Fruit fly (Drosophila melanogaster) whole organism, embryonic: ENCODE measurements around the gene geko.
A peak's percentile ranks its signal among the peaks of the same experiment; 100 is the strongest.

Experiments used
- Asciz ChIP-seq: fragments of 200-800 bp; sonication (Bioruptor generic); optimal IDR thresholded peaks from 2 replicates; lab custom pipeline; 2017; ENCODE audit warnings: missing biosample characterization, mild to moderate bottlenecking, missing genetic modification characterization, missing genetic modification reagents
- Awh ChIP-seq: fragments of 200-800 bp; sonication (Bioruptor generic); IDR thresholded peaks from 2 replicates; pipeline ENCODE4, ENCODE4 v1.3.6; 2022; ENCODE audit warnings: missing biosample characterization, missing genetic modification characterization
- CG11560 ChIP-seq: fragments of 200-800 bp; sonication (Bioruptor generic); IDR thresholded peaks from 3 replicates; pipeline ENCODE4 v1.3.6; 2022; ENCODE audit warnings: missing biosample characterization, missing genetic modification characterization
- CG12104 ChIP-seq: fragments of 200-800 bp; sonication (Bioruptor generic); optimal IDR thresholded peaks from 3 replicates; lab custom pipeline; 2016; ENCODE audit warnings: missing biosample characterization, missing genetic modification characterization
- CG12744 ChIP-seq: fragments of 200-800 bp; sonication (Bioruptor generic); optimal IDR thresholded peaks from 2 replicates; lab custom pipeline; 2016; ENCODE audit warnings: missing biosample characterization, missing genetic modification characterization
- CG13123 ChIP-seq: fragments of 200-800 bp; sonication (Bioruptor generic); optimal IDR thresholded peaks from 2 replicates; lab custom pipeline; 2016; ENCODE audit warnings: missing biosample characterization, missing genetic modification characterization
- CG13624 ChIP-seq: fragments of 200-800 bp; sonication (Bioruptor generic); optimal IDR thresholded peaks from 2 replicates; lab custom pipeline; 2016; ENCODE audit warnings: missing biosample characterization, missing genetic modification characterization
- CG16813 ChIP-seq: fragments of 200-800 bp; sonication (Bioruptor generic); IDR thresholded peaks from 3 replicates; pipeline ENCODE4 v1.3.6; 2022; ENCODE audit warnings: missing biosample characterization, missing genetic modification characterization; ENCODE audit not compliant: partially characterized antibody
- CG17568 ChIP-seq: fragments of 200-800 bp; sonication (Bioruptor generic); optimal IDR thresholded peaks from 2 replicates; lab custom pipeline; 2018; ENCODE audit warnings: missing biosample characterization, mild to moderate bottlenecking, missing genetic modification characterization, moderate library complexity
- CG1792 ChIP-seq: fragments of 200-800 bp; sonication (Bioruptor generic); optimal IDR thresholded peaks from 2 replicates; lab custom pipeline; 2016; ENCODE audit warnings: missing biosample characterization, missing genetic modification characterization
- CG2129 ChIP-seq: fragments of 200-800 bp; sonication (Bioruptor generic); IDR thresholded peaks from 2 replicates; pipeline ENCODE4 v1.3.6; 2022; ENCODE audit warnings: missing biosample characterization, missing genetic modification characterization; ENCODE audit not compliant: partially characterized antibody
- CG30403 ChIP-seq: fragments of 200-800 bp; sonication (Bioruptor generic); optimal IDR thresholded peaks from 3 replicates; lab custom pipeline; 2016; ENCODE audit warnings: missing biosample characterization, missing genetic modification characterization
- CG33557 ChIP-seq: fragments of 200-800 bp; sonication (Bioruptor generic); optimal IDR thresholded peaks from 2 replicates; lab custom pipeline; 2019; ENCODE audit warnings: missing biosample characterization, mild to moderate bottlenecking, missing genetic modification characterization, moderate library complexity
- CG34224 ChIP-seq: fragments of 200-800 bp; sonication (Bioruptor generic); IDR thresholded peaks from 3 replicates; pipeline ENCODE4 v1.3.6; 2022; ENCODE audit warnings: missing biosample characterization, missing genetic modification characterization; ENCODE audit not compliant: partially characterized antibody
- CG4282 ChIP-seq: fragments of 200-800 bp; sonication (Bioruptor generic); optimal IDR thresholded peaks from 2 replicates; lab custom pipeline; 2016; ENCODE audit warnings: missing biosample characterization, missing genetic modification characterization
- CG4360 ChIP-seq: fragments of 200-800 bp; sonication (Bioruptor generic); IDR thresholded peaks from 2 replicates; pipeline ENCODE4 v1.3.6; 2022; ENCODE audit warnings: missing biosample characterization, missing genetic modification characterization
- CG6765 ChIP-seq: fragments of 200-800 bp; sonication (Bioruptor generic); optimal IDR thresholded peaks from 3 replicates; lab custom pipeline; 2017; ENCODE audit warnings: missing biosample characterization, mild to moderate bottlenecking, missing genetic modification characterization
- CG7271 ChIP-seq: fragments of 200-800 bp; sonication (Bioruptor generic); optimal IDR thresholded peaks from 2 replicates; lab custom pipeline; 2018; ENCODE audit warnings: missing biosample characterization, mild to moderate bottlenecking, missing genetic modification characterization, moderate library complexity
- CG7372 ChIP-seq: fragments of 200-800 bp; sonication (Bioruptor generic); IDR thresholded peaks from 2 replicates; pipeline ENCODE4 v1.3.6; 2022; ENCODE audit warnings: missing biosample characterization, missing genetic modification characterization
- CG8290 ChIP-seq, 3 experiments: fragments of 200-800 bp; sonication (Bioruptor generic); optimal IDR thresholded peaks; 2 replicates each; lab custom pipeline; 2016 to 2019; ENCODE audit warnings: missing biosample characterization in 3 of 3, missing genetic modification characterization in 3 of 3, mild to moderate bottlenecking in 2 of 3, moderate library complexity in 1 of 3
- CG9876 ChIP-seq: fragments of 200-800 bp; sonication (Bioruptor generic); optimal IDR thresholded peaks from 2 replicates; lab custom pipeline; 2016; ENCODE audit warnings: missing biosample characterization, missing genetic modification characterization
- CHES-1-like ChIP-seq: fragments of 200-800 bp; sonication (Bioruptor generic); optimal IDR thresholded peaks from 2 replicates; lab custom pipeline; 2016; ENCODE audit warnings: missing biosample characterization, missing genetic modification characterization
- Doc2 ChIP-seq: fragments of 200-800 bp; sonication (Bioruptor generic); IDR thresholded peaks from 2 replicates; pipeline ENCODE4 v1.3.6; 2022; ENCODE audit warnings: missing biosample characterization, missing genetic modification characterization
- H15 ChIP-seq: fragments of 200-800 bp; sonication (Bioruptor generic); IDR thresholded peaks from 3 replicates; pipeline ENCODE4 v1.3.6; 2022; ENCODE audit warnings: missing biosample characterization, missing genetic modification characterization
- Hmr ChIP-seq: fragments of 200-800 bp; sonication (Bioruptor generic); optimal IDR thresholded peaks from 3 replicates; lab custom pipeline; 2017; ENCODE audit warnings: mild to moderate bottlenecking, missing biosample characterization, missing genetic modification reagents, missing genetic modification characterization
- Hr3 ChIP-seq: fragments of 200-800 bp; sonication (Bioruptor generic); optimal IDR thresholded peaks from 3 replicates; lab custom pipeline; 2016; ENCODE audit warnings: missing biosample characterization, missing genetic modification characterization
- Med ChIP-seq: fragments of 200-800 bp; sonication (Bioruptor generic); peaks from one replicate; lab custom pipeline; 2016; ENCODE audit warnings: missing biosample characterization, missing genetic modification characterization, mild to moderate bottlenecking, inconsistent platforms, moderate library complexity
- Mrtf ChIP-seq: fragments of 200-800 bp; sonication (Bioruptor generic); IDR thresholded peaks from 3 replicates; pipeline ENCODE4 v1.3.6; 2022; ENCODE audit warnings: missing biosample characterization, missing genetic modification characterization
- Nf-YA ChIP-seq: fragments of 200-800 bp; sonication (Bioruptor generic); IDR thresholded peaks from 2 replicates; pipeline ENCODE4 v1.3.6; 2022; ENCODE audit warnings: missing biosample characterization, missing genetic modification characterization
- Pdp1 ChIP-seq, 2 experiments: fragments of 200-800 bp; sonication (Bioruptor generic); optimal IDR thresholded peaks; 3 replicates each; lab custom pipeline; 2016; ENCODE audit warnings: missing biosample characterization in 2 of 2, missing genetic modification characterization in 2 of 2, mild to moderate bottlenecking in 1 of 2, moderate library complexity in 1 of 2
- Rx ChIP-seq: fragments of 200-800 bp; sonication (Bioruptor generic); IDR thresholded peaks from 2 replicates; pipeline ENCODE4 v1.3.6; 2022; ENCODE audit warnings: missing biosample characterization, missing genetic modification characterization
- Sin3A ChIP-seq: fragments of >200 bp; optimal IDR thresholded peaks from 2 replicates; lab custom pipeline; 2018
- Six4 ChIP-seq: fragments of 200-800 bp; sonication (Bioruptor generic); optimal IDR thresholded peaks from 2 replicates; lab custom pipeline; 2016; ENCODE audit warnings: missing biosample characterization, missing genetic modification characterization
- Tbp ChIP-seq: fragments of >200 bp; optimal IDR thresholded peaks from 2 replicates; lab custom pipeline; 2018; ENCODE audit warnings: missing biosample characterization, missing genetic modification characterization
- ab ChIP-seq: fragments of 200-800 bp; sonication (Bioruptor generic); optimal IDR thresholded peaks from 2 replicates; lab custom pipeline; 2016; ENCODE audit warnings: missing biosample characterization, missing genetic modification characterization
- ato ChIP-seq: fragments of 200-800 bp; sonication (Bioruptor generic); IDR thresholded peaks from 2 replicates; pipeline ENCODE4 v1.3.6; 2022; ENCODE audit warnings: missing biosample characterization, missing genetic modification characterization; ENCODE audit not compliant: partially characterized antibody
- cad ChIP-seq: fragments of >200 bp; optimal IDR thresholded peaks from 2 replicates; lab custom pipeline; 2017; ENCODE audit warnings: missing biosample characterization, missing genetic modification characterization
- chm ChIP-seq: fragments of 200-800 bp; sonication (Bioruptor generic); IDR thresholded peaks from 2 replicates; pipeline ENCODE4 v1.3.6; 2022; ENCODE audit warnings: missing biosample characterization, missing genetic modification characterization
- disco-r ChIP-seq: fragments of 200-800 bp; sonication (Bioruptor generic); optimal IDR thresholded peaks from 2 replicates; lab custom pipeline; 2016; ENCODE audit warnings: missing biosample characterization, missing genetic modification characterization
- ftz-f1 ChIP-seq: fragments of 200-800 bp; sonication (Bioruptor generic); optimal IDR thresholded peaks from 2 replicates; lab custom pipeline; 2016; ENCODE audit warnings: missing biosample characterization, missing genetic modification characterization
- grn ChIP-seq: fragments of 200-800 bp; sonication (Bioruptor generic); optimal IDR thresholded peaks from 3 replicates; lab custom pipeline; 2017; ENCODE audit warnings: missing biosample characterization, missing genetic modification characterization
- gro ChIP-seq: fragments of 200-800 bp; sonication (Bioruptor generic); optimal IDR thresholded peaks from 2 replicates; lab custom pipeline; 2016; ENCODE audit warnings: missing biosample characterization, missing genetic modification characterization
- ken ChIP-seq: fragments of 200-800 bp; sonication (Bioruptor generic); IDR thresholded peaks from 3 replicates; pipeline ENCODE4 v1.3.6; 2022; ENCODE audit warnings: missing biosample characterization, missing genetic modification characterization
- lab ChIP-seq: fragments of 200-800 bp; sonication (Bioruptor generic); optimal IDR thresholded peaks from 3 replicates; lab custom pipeline; 2017; ENCODE audit warnings: missing biosample characterization, missing genetic modification characterization, mild to moderate bottlenecking, moderate library complexity, missing genetic modification reagents
- lbe ChIP-seq: fragments of 200-800 bp; sonication (Bioruptor generic); optimal IDR thresholded peaks from 2 replicates; lab custom pipeline; 2016; ENCODE audit warnings: missing biosample characterization, mild to moderate bottlenecking, missing genetic modification characterization
- ranshi ChIP-seq: fragments of 200-800 bp; sonication (Bioruptor generic); IDR thresholded peaks from 2 replicates; pipeline ENCODE4 v1.3.6; 2022; ENCODE audit warnings: missing biosample characterization, missing genetic modification characterization
- salm ChIP-seq: fragments of 200-800 bp; sonication (Bioruptor generic); optimal IDR thresholded peaks from 2 replicates; lab custom pipeline; 2018; ENCODE audit warnings: missing biosample characterization, mild to moderate bottlenecking, missing genetic modification characterization
- slbo ChIP-seq: fragments of 200-800 bp; sonication (Bioruptor generic); IDR thresholded peaks from 2 replicates; pipeline ENCODE4 v1.3.6; 2022; ENCODE audit warnings: missing biosample characterization, missing genetic modification characterization
- ttk ChIP-seq: fragments of 200-800 bp; sonication (Bioruptor generic); IDR thresholded peaks from 2 replicates; pipeline ENCODE4 v2.1.2; 2022; ENCODE audit warnings: missing biosample characterization, missing genetic modification characterization
- twi ChIP-seq: fragments of 200-800 bp; optimal IDR thresholded peaks from 2 replicates; lab custom pipeline; 2019; ENCODE audit warnings: missing biosample characterization, mild to moderate bottlenecking, missing genetic modification characterization, moderate library complexity
- wdn ChIP-seq: fragments of 200-800 bp; sonication (Bioruptor generic); IDR thresholded peaks from 2 replicates; pipeline ENCODE4 v1.3.6; 2022; ENCODE audit warnings: missing biosample characterization, missing genetic modification characterization

The geko gene

DNA sequence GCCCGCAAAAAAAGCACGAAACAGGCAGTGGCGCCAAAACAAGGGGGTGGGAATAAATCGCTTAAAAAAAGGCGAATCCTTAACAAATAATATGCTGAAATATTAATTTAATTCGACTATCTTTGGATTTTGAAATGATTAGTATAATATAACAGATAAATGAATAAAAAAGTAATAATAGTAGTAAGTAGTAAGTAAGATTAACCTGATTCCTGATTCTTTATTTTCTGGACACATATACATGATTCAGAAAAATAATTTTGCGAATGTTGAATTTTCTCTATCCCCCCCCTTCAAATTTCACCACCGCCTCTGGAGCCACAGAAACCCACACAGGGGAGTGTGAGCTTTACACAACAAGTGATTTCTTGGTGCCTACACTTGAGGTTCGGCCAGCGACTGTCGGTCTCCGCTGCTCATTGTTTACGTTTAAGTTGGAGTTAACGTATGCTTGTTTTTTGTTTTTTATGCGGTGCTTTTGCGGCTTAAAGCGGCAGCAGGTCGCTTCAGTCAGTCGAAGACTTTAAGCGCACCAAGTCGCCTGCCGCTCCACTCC is 9.3 kb downstream of the geko start, which contains the start of gene CG7330 (continued):
- TF ChIP-seq Mrtf (GFP tag; lab: Robert Waterston, UW): peak; percentile 72
- peak; percentile 76 for TF ChIP-seq Six4 (GFP tag; lab: Kevin White, UChicago)
- TF ChIP-seq CG34224: no peak
- peak; percentile 66 for TF ChIP-seq ken (GFP tag; lab: Robert Waterston, UW)
- peak; percentile 14 for TF ChIP-seq gro
- TF ChIP-seq Pdp1 (GFP tag; optimal IDR thresholded peaks at IDR 0.05; lab: Kevin White, UChicago): peak; percentile 48
- TF ChIP-seq ranshi: peak; percentile 81
- TF ChIP-seq CHES-1-like (GFP tag; lab: Kevin White, UChicago): peak; percentile 57
- TF ChIP-seq Awh (GFP tag; lab: Robert Waterston, UW): peak; percentile 75
- TF ChIP-seq wdn (GFP tag; lab: Robert Waterston, UW): peak; percentile 74
- peak; percentile 91 for TF ChIP-seq ttk (GFP tag; lab: Robert Waterston, UW)
- TF ChIP-seq CG7271 (tag; lab: Kevin White, UChicago): no peak
- TF ChIP-seq CG11560: peak; percentile 57; the same call in 1 of the 3 replicates
- TF ChIP-seq CG33557 (GFP tag; lab: Kevin White, UChicago): no peak
- peak; percentile 85; the same call in 1 of the 2 replicates for TF ChIP-seq CG7372 (GFP tag; lab: Robert Waterston, UW)
- peak; percentile 80; the same call in 2 of the 3 replicates for TF ChIP-seq H15 (GFP tag; lab: Robert Waterston, UW)
- peak; percentile 22 for TF ChIP-seq CG13624 (GFP tag; lab: Kevin White, UChicago)
- no peak for TF ChIP-seq cad (GFP tag; lab: Kevin White, UChicago)
- no peak for TF ChIP-seq Tbp (GFP tag; lab: Kevin White, UChicago)
- TF ChIP-seq Rx (GFP tag; lab: Robert Waterston, UW): peak; percentile 68
- peak; percentile 95 for TF ChIP-seq lab (GFP tag; lab: Kevin White, UChicago)
- peak; percentile 31; the same call in 1 of the 2 replicates for TF ChIP-seq CG4360
- peak; percentile 70 for TF ChIP-seq twi (tag; lab: Kevin White, UChicago)
- TF ChIP-seq grn (GFP tag; lab: Kevin White, UChicago): no peak
- no peak for TF ChIP-seq ato
- TF ChIP-seq CG13123 (GFP tag; lab: Kevin White, UChicago): peak; percentile 72
- peak; percentile 18 for TF ChIP-seq CG8290 (GFP tag; optimal IDR thresholded peaks at IDR 0.05; lab: Kevin White, UChicago)
- peak in 1 of 2 experiments; percentile 53 for TF ChIP-seq CG8290 (tag; optimal IDR thresholded peaks at IDR 0.05; lab: Kevin White, UChicago)
- TF ChIP-seq chm (GFP tag; lab: Robert Waterston, UW): no peak
- TF ChIP-seq lbe: peak; percentile 49
- TF ChIP-seq CG6765: peak; percentile 91
- peak; percentile 86 for TF ChIP-seq slbo
- no peak for TF ChIP-seq CG12744 (GFP tag; lab: Kevin White, UChicago)
- no peak for TF ChIP-seq disco-r (GFP tag; lab: Kevin White, UChicago)
- TF ChIP-seq Hmr: peak; percentile 95
- peak; percentile 95 for TF ChIP-seq Asciz
- peak; percentile 89 for TF ChIP-seq Med (GFP tag; lab: Kevin White, UChicago)
- TF ChIP-seq CG17568: peak; percentile 72
- TF ChIP-seq CG16813: no peak
- TF ChIP-seq CG30403: peak; percentile 96
- TF ChIP-seq Doc2: peak; percentile 21; the same call in 1 of the 2 replicates
- TF ChIP-seq Sin3A (lab: Kevin White, UChicago): no peak
- no peak for TF ChIP-seq ftz-f1
- no peak for TF ChIP-seq ab
- TF ChIP-seq salm (tag; lab: Kevin White, UChicago): peak; percentile 93
- TF ChIP-seq Hr3: peak; percentile 90
- TF ChIP-seq CG1792: no peak
- TF ChIP-seq CG2129 (GFP tag; lab: Robert Waterston, UW): no peak
- TF ChIP-seq CG4282 (GFP tag; lab: Kevin White, UChicago): no peak
- TF ChIP-seq Nf-YA: peak; percentile 52; the same call in 1 of the 2 replicates
- TF ChIP-seq CG9876 (GFP tag; lab: Kevin White, UChicago): no peak
- peak; percentile 86 for TF ChIP-seq CG12104 (GFP tag; lab: Kevin White, UChicago)
